Worm (Caenorhabditis elegans) whole organism, midembryonic: ENCODE data around the gene F09C6.11.

Experiments used
- T22C8.4 ChIP-seq: fragments of 200-800 bp; sonication (Bioruptor generic); IDR thresholded peaks from 2 replicates; pipeline ENCODE4 v1.3.6; 2022; ENCODE audit warnings: missing genetic modification characterization, missing compliant biosample characterization
- cog-1 ChIP-seq: sonication (generic microtip); optimal IDR thresholded peaks from 2 replicates; lab custom pipeline; 2016; ENCODE audit warnings: missing genetic modification characterization, missing compliant biosample characterization
- flt-1 ChIP-seq: fragments of 200-800 bp; sonication (Bioruptor generic); IDR thresholded peaks from 2 replicates; pipeline ENCODE4 v1.3.6; 2022; ENCODE audit warnings: missing genetic modification characterization, missing compliant biosample characterization
- klf-2 ChIP-seq: fragments of 200-800 bp; sonication (Bioruptor generic); conservative IDR thresholded peaks from 2 replicates; pipeline ENCODE4 v1.3.6; 2022; ENCODE audit warnings: missing genetic modification reagents, missing genetic modification characterization, missing compliant biosample characterization
- med-1 ChIP-seq: sonication (generic microtip); optimal IDR thresholded peaks from 2 replicates; lab custom pipeline; 2017; ENCODE audit warnings: missing genetic modification characterization, mild to moderate bottlenecking, missing compliant biosample characterization, antibody characterized with exemption, missing genetic modification reagents; ENCODE audit not compliant: insufficient read depth
- ref-1 ChIP-seq: fragments of 200-800 bp; sonication (Bioruptor generic); conservative IDR thresholded peaks from 2 replicates; pipeline ENCODE4 v1.3.6; 2022; ENCODE audit warnings: missing genetic modification reagents, missing genetic modification characterization, missing compliant biosample characterization
- tab-1 ChIP-seq: fragments of 200-800 bp; sonication (Bioruptor generic); IDR thresholded peaks from 2 replicates; pipeline ENCODE4 v1.3.6; 2022; ENCODE audit warnings: missing genetic modification characterization, missing compliant biosample characterization
- ztf-23 ChIP-seq: fragments of 200-800 bp; sonication (Bioruptor generic); IDR thresholded peaks from 2 replicates; pipeline ENCODE4 v1.3.6; 2022; ENCODE audit warnings: missing genetic modification reagents, missing genetic modification characterization, missing compliant biosample characterization
- ztf-29 ChIP-seq: fragments of 200-800 bp; sonication (Bioruptor generic); IDR thresholded peaks from 2 replicates; pipeline ENCODE4 v1.3.6; 2022; ENCODE audit warnings: missing genetic modification reagents, missing genetic modification characterization, missing compliant biosample characterization

Gene F09C6.11

ce11 chrV:16848498-16848897, 33.6 kb downstream of the F09C6.11 start, which contains the start of the genes clec-36 and clec-26:
Gene clec-36, minus strand, starts transcription at chrV:16848598.
Gene clec-26, plus strand, starts transcription at chrV:16848611.
- no peak for TF ChIP-seq flt-1
- no peak for TF ChIP-seq klf-2
- no peak for TF ChIP-seq ztf-23 (GFP tag; lab: Robert Waterston, UW)
- TF ChIP-seq ref-1 (GFP tag; lab: Robert Waterston, UW): no peak
- no peak for TF ChIP-seq med-1
- no peak for TF ChIP-seq ztf-29 (GFP tag; lab: Robert Waterston, UW)
- no peak for TF ChIP-seq tab-1 (GFP tag; lab: Robert Waterston, UW)
- TF ChIP-seq T22C8.4: no peak
- no peak for TF ChIP-seq cog-1 (tag; lab: Kevin White, UChicago)

ce11 chrV:16842941-16843340, 39.2 kb downstream of the F09C6.11 start, which contains the start of gene clec-25:
Gene clec-25, plus strand, starts transcription at chrV:16843241.
- TF ChIP-seq ztf-29 (GFP tag; lab: Robert Waterston, UW) (no peak), T22C8.4 (no peak), cog-1 (tag; lab: Kevin White, UChicago) (no peak), med-1 (no peak), tab-1 (GFP tag; lab: Robert Waterston, UW) (no peak), ref-1 (GFP tag; lab: Robert Waterston, UW) (no peak), klf-2 (no peak)

ce11 chrV:16840961-16841360, 41.1 kb downstream of the F09C6.11 start, which contains the start of gene clec-40:
Gene clec-40, minus strand, starts transcription at chrV:16841061.
- no peak for TF ChIP-seq tab-1 (GFP tag; lab: Robert Waterston, UW)
- TF ChIP-seq klf-2: no peak
- no peak for TF ChIP-seq ztf-23 (GFP tag; lab: Robert Waterston, UW)
- no peak for TF ChIP-seq ztf-29 (GFP tag; lab: Robert Waterston, UW)
- TF ChIP-seq cog-1 (tag; lab: Kevin White, UChicago): no peak

- TF ChIP-seq ztf-23 (GFP tag; lab: Robert Waterston, UW) (no peak), ztf-29 (GFP tag; lab: Robert Waterston, UW) (no peak), med-1 (no peak), klf-2 (no peak), tab-1 (GFP tag; lab: Robert Waterston, UW) (no peak), cog-1 (tag; lab: Kevin White, UChicago) (no peak), T22C8.4 (no peak), flt-1 (no peak), ref-1 (GFP tag; lab: Robert Waterston, UW) (no peak)
Observed at ce11 chrV:16840283-16840682, 41.8 kb downstream of the F09C6.11 start.

- TF ChIP-seq T22C8.4 (no peak), flt-1 (no peak), klf-2 (no peak), cog-1 (tag; lab: Kevin White, UChicago) (no peak), med-1 (no peak), ref-1 (GFP tag; lab: Robert Waterston, UW) (no peak), ztf-29 (GFP tag; lab: Robert Waterston, UW) (no peak), ztf-23 (GFP tag; lab: Robert Waterston, UW) (no peak), tab-1 (GFP tag; lab: Robert Waterston, UW) (no peak)
Observed at ce11 chrV:16838435-16838834, 43.7 kb downstream of the F09C6.11 start.

ce11 chrV:16836100-16836499, 46.0 kb downstream of the F09C6.11 start:
- TF ChIP-seq ztf-29 (GFP tag; lab: Robert Waterston, UW): no peak
- TF ChIP-seq flt-1: no peak
- no peak for TF ChIP-seq ref-1 (GFP tag; lab: Robert Waterston, UW)
- no peak for TF ChIP-seq ztf-23 (GFP tag; lab: Robert Waterston, UW)
- TF ChIP-seq klf-2: no peak
- no peak for TF ChIP-seq T22C8.4
- no peak for TF ChIP-seq tab-1 (GFP tag; lab: Robert Waterston, UW)
- no peak for TF ChIP-seq med-1
- no peak for TF ChIP-seq cog-1 (tag; lab: Kevin White, UChicago)

ce11 chrV:16834989-16835388, 47.1 kb downstream of the F09C6.11 start, which contains the start of gene tni-3:
Gene tni-3, minus strand, starts transcription at chrV:16835128.
- no peak for TF ChIP-seq tab-1 (GFP tag; lab: Robert Waterston, UW)
- TF ChIP-seq klf-2: no peak
- TF ChIP-seq flt-1: no peak
- TF ChIP-seq med-1: no peak
- TF ChIP-seq ref-1 (GFP tag; lab: Robert Waterston, UW): no peak
- TF ChIP-seq cog-1 (tag; lab: Kevin White, UChicago): no peak
- no peak for TF ChIP-seq ztf-23 (GFP tag; lab: Robert Waterston, UW)
- TF ChIP-seq T22C8.4: no peak
- TF ChIP-seq ztf-29 (GFP tag; lab: Robert Waterston, UW): no peak

ce11 chrV:16833672-16834071, 48.4 kb downstream of the F09C6.11 start:
- no peak for TF ChIP-seq cog-1 (tag; lab: Kevin White, UChicago)

ce11 chrV:16832865-16833264, 49.2 kb downstream of the F09C6.11 start, which contains the start of gene phy-3:
Gene phy-3, plus strand, starts transcription at chrV:16833165.
- TF ChIP-seq T22C8.4 (no peak), flt-1 (no peak), klf-2 (no peak), cog-1 (tag; lab: Kevin White, UChicago) (no peak), tab-1 (GFP tag; lab: Robert Waterston, UW) (no peak), ref-1 (GFP tag; lab: Robert Waterston, UW) (no peak), ztf-23 (GFP tag; lab: Robert Waterston, UW) (no peak), ztf-29 (GFP tag; lab: Robert Waterston, UW) (no peak)

- TF ChIP-seq med-1 (no peak), ztf-29 (GFP tag; lab: Robert Waterston, UW) (no peak), klf-2 (no peak), T22C8.4 (no peak), tab-1 (GFP tag; lab: Robert Waterston, UW) (no peak), ztf-23 (GFP tag; lab: Robert Waterston, UW) (no peak), ref-1 (GFP tag; lab: Robert Waterston, UW) (no peak), cog-1 (tag; lab: Kevin White, UChicago) (no peak), flt-1 (no peak)
Observed at ce11 chrV:16831921-16832320, 50.2 kb downstream of the F09C6.11 start, which contains the start of gene srh-215. Gene srh-215, minus strand, starts transcription at chrV:16832021.
